Fruit fly (Drosophila melanogaster) whole organism, embryonic: ENCODE measurements around the gene CG31191.

Experiments used
- BEAF-32 ChIP-seq: fragments of 200-800 bp; sonication (Bioruptor generic); optimal IDR thresholded peaks from 3 replicates; lab custom pipeline; 2017; ENCODE audit warnings: missing biosample characterization, missing genetic modification characterization, mild to moderate bottlenecking, moderate library complexity, missing genetic modification reagents
- CG10209 ChIP-seq: fragments of 200-800 bp; sonication (Bioruptor generic); optimal IDR thresholded peaks from 3 replicates; lab custom pipeline; 2017; ENCODE audit warnings: missing biosample characterization, mild to moderate bottlenecking, missing genetic modification characterization, missing genetic modification reagents
- CG11504 ChIP-seq: fragments of 200-800 bp; sonication (Bioruptor generic); optimal IDR thresholded peaks from 3 replicates; lab custom pipeline; 2019; ENCODE audit warnings: missing biosample characterization, mild to moderate bottlenecking, missing genetic modification characterization, moderate library complexity
- CG13894 ChIP-seq: fragments of 200-800 bp; sonication (Bioruptor generic); optimal IDR thresholded peaks from 3 replicates; lab custom pipeline; 2018; ENCODE audit warnings: missing biosample characterization, mild to moderate bottlenecking, missing genetic modification characterization, moderate library complexity
- CG15479 ChIP-seq: fragments of 200-800 bp; sonication (Bioruptor generic); optimal IDR thresholded peaks from 3 replicates; lab custom pipeline; 2019; ENCODE audit warnings: missing biosample characterization, mild to moderate bottlenecking, missing genetic modification characterization, moderate library complexity
- CG2889 ChIP-seq: fragments of 200-800 bp; sonication (Bioruptor generic); IDR thresholded peaks from 3 replicates; pipeline ENCODE4 v1.3.6; 2022; ENCODE audit warnings: missing biosample characterization, missing genetic modification characterization
- CG31224 ChIP-seq: fragments of 200-800 bp; sonication (Bioruptor generic); IDR thresholded peaks from 2 replicates; pipeline ENCODE4 v1.3.6; 2022; ENCODE audit warnings: missing biosample characterization, missing genetic modification characterization
- CG34422 ChIP-seq: fragments of 200-800 bp; sonication (Bioruptor generic); IDR thresholded peaks from 3 replicates; pipeline ENCODE4 v1.3.6; 2022; ENCODE audit warnings: missing biosample characterization, missing genetic modification characterization
- CG3726 ChIP-seq: fragments of 200-800 bp; sonication (Bioruptor generic); IDR thresholded peaks from 3 replicates; pipeline ENCODE4, ENCODE4 v1.3.6; 2022; ENCODE audit warnings: missing biosample characterization, missing genetic modification characterization
- CG4282 ChIP-seq: fragments of 200-800 bp; sonication (Bioruptor generic); optimal IDR thresholded peaks from 2 replicates; lab custom pipeline; 2016; ENCODE audit warnings: missing biosample characterization, missing genetic modification characterization
- CG4328 ChIP-seq: fragments of 200-800 bp; sonication (Bioruptor generic); optimal IDR thresholded peaks from 3 replicates; lab custom pipeline; 2017; ENCODE audit warnings: missing biosample characterization, missing genetic modification reagents, missing genetic modification characterization
- CG4360 ChIP-seq: fragments of 200-800 bp; sonication (Bioruptor generic); IDR thresholded peaks from 2 replicates; pipeline ENCODE4 v1.3.6; 2022; ENCODE audit warnings: missing biosample characterization, missing genetic modification characterization
- CG4404 ChIP-seq: fragments of 200-800 bp; sonication (Bioruptor generic); IDR thresholded peaks from 2 replicates; pipeline ENCODE4 v1.3.6; 2022; ENCODE audit warnings: missing biosample characterization, missing genetic modification characterization
- CG5180 ChIP-seq: fragments of 200-800 bp; sonication (Bioruptor generic); optimal IDR thresholded peaks from 3 replicates; lab custom pipeline; 2017; ENCODE audit warnings: missing biosample characterization, missing genetic modification characterization, mild to moderate bottlenecking, moderate library complexity, missing genetic modification reagents
- CG6175 ChIP-seq: fragments of 200-800 bp; sonication (Bioruptor generic); IDR thresholded peaks from 3 replicates; pipeline ENCODE4 v1.3.6; 2022; ENCODE audit warnings: missing biosample characterization, missing genetic modification characterization
- CG8290 ChIP-seq, 3 experiments: fragments of 200-800 bp; sonication (Bioruptor generic); optimal IDR thresholded peaks; 2 replicates each; lab custom pipeline; 2016 to 2019; ENCODE audit warnings: missing biosample characterization in 3 of 3, missing genetic modification characterization in 3 of 3, mild to moderate bottlenecking in 2 of 3, moderate library complexity in 1 of 3
- CG8765 ChIP-seq: fragments of 200-800 bp; sonication (Bioruptor generic); IDR thresholded peaks from 2 replicates; pipeline ENCODE4 v1.3.6; 2022; ENCODE audit warnings: missing biosample characterization, missing genetic modification characterization
- CG9932 ChIP-seq: fragments of 200-800 bp; sonication (Bioruptor generic); IDR thresholded peaks from 2 replicates; pipeline ENCODE4 v1.3.6; 2022; ENCODE audit warnings: missing biosample characterization, missing genetic modification characterization
- D19B ChIP-seq: fragments of 200-800 bp; sonication (Bioruptor generic); optimal IDR thresholded peaks from 2 replicates; lab custom pipeline; 2017; ENCODE audit warnings: missing biosample characterization, mild to moderate bottlenecking, missing genetic modification characterization
- Dbx ChIP-seq: fragments of 200-800 bp; sonication (Bioruptor generic); IDR thresholded peaks from 3 replicates; pipeline ENCODE4 v1.3.6; 2022; ENCODE audit warnings: missing biosample characterization, missing genetic modification characterization
- Deaf1 ChIP-seq: fragments of 200-800 bp; optimal IDR thresholded peaks from 3 replicates; lab custom pipeline; 2019; ENCODE audit warnings: missing biosample characterization, mild to moderate bottlenecking, missing genetic modification characterization, moderate library complexity
- Drgx ChIP-seq: fragments of 200-800 bp; sonication (Bioruptor generic); IDR thresholded peaks from 2 replicates; pipeline ENCODE4 v1.3.6; 2022; ENCODE audit warnings: missing biosample characterization, missing genetic modification characterization
- GATAe ChIP-seq: fragments of 200-800 bp; sonication (Bioruptor generic); conservative IDR thresholded peaks from 2 replicates; pipeline ENCODE4 v1.3.6; 2022; ENCODE audit warnings: missing biosample characterization, missing genetic modification characterization
- Hey ChIP-seq: fragments of 200-800 bp; sonication (Bioruptor generic); optimal IDR thresholded peaks from 3 replicates; lab custom pipeline; 2018; ENCODE audit warnings: missing biosample characterization, mild to moderate bottlenecking, missing genetic modification characterization
- Med ChIP-seq: fragments of 200-800 bp; sonication (Bioruptor generic); peaks from one replicate; lab custom pipeline; 2016; ENCODE audit warnings: missing biosample characterization, missing genetic modification characterization, mild to moderate bottlenecking, inconsistent platforms, moderate library complexity
- Nf-YB ChIP-seq: fragments of 200-800 bp; sonication (Bioruptor generic); optimal IDR thresholded peaks from 3 replicates; lab custom pipeline; 2019; ENCODE audit warnings: missing biosample characterization, mild to moderate bottlenecking, missing genetic modification characterization, moderate library complexity
- Nf-YC ChIP-seq: fragments of 200-800 bp; optimal IDR thresholded peaks from 3 replicates; lab custom pipeline; 2019; ENCODE audit warnings: missing biosample characterization, mild to moderate bottlenecking, missing genetic modification characterization, moderate library complexity
- Scr ChIP-seq: fragments of 200-800 bp; sonication (Bioruptor generic); IDR thresholded peaks from 2 replicates; pipeline ENCODE4 v1.3.6; 2022; ENCODE audit warnings: missing biosample characterization, missing genetic modification characterization; ENCODE audit not compliant: partially characterized antibody
- TFAM ChIP-seq: fragments of 200-800 bp; sonication (Bioruptor generic); optimal IDR thresholded peaks from 2 replicates; lab custom pipeline; 2017; ENCODE audit warnings: missing biosample characterization, missing genetic modification characterization, inconsistent platforms
- abd-A ChIP-seq: fragments of 200-800 bp; sonication (Bioruptor generic); optimal IDR thresholded peaks from 3 replicates; lab custom pipeline; 2019; ENCODE audit warnings: missing biosample characterization, mild to moderate bottlenecking, missing genetic modification characterization, moderate library complexity
- bab2 ChIP-seq: fragments of 200-800 bp; sonication (Bioruptor generic); optimal IDR thresholded peaks from 2 replicates; lab custom pipeline; 2016; ENCODE audit warnings: missing biosample characterization, missing genetic modification characterization
- br ChIP-seq: fragments of >200 bp; optimal IDR thresholded peaks from 2 replicates; lab custom pipeline; 2017
- ci ChIP-seq: fragments of 200-800 bp; sonication (Bioruptor generic); IDR thresholded peaks from 3 replicates; pipeline ENCODE4 v1.3.6; 2022; ENCODE audit warnings: missing biosample characterization, missing genetic modification characterization
- dan ChIP-seq: fragments of 200-800 bp; sonication (Bioruptor generic); IDR thresholded peaks from 2 replicates; pipeline ENCODE4 v1.3.6; 2022; ENCODE audit warnings: missing biosample characterization, missing genetic modification characterization
- ems ChIP-seq: fragments of 200-800 bp; sonication (Bioruptor generic); optimal IDR thresholded peaks from 3 replicates; lab custom pipeline; 2016; ENCODE audit warnings: missing biosample characterization, missing genetic modification characterization
- ewg ChIP-seq: fragments of 200-800 bp; sonication (Bioruptor generic); optimal IDR thresholded peaks from 3 replicates; lab custom pipeline; 2017; ENCODE audit warnings: mild to moderate bottlenecking, missing biosample characterization, missing genetic modification reagents, missing genetic modification characterization
- gfzf ChIP-seq: fragments of 200-800 bp; sonication (Bioruptor generic); optimal IDR thresholded peaks from 2 replicates; lab custom pipeline; 2016; ENCODE audit warnings: missing biosample characterization, mild to moderate bottlenecking, missing genetic modification characterization, moderate library complexity
- grn ChIP-seq: fragments of 200-800 bp; sonication (Bioruptor generic); optimal IDR thresholded peaks from 3 replicates; lab custom pipeline; 2017; ENCODE audit warnings: missing biosample characterization, missing genetic modification characterization
- hbn ChIP-seq: fragments of 200-800 bp; sonication (Bioruptor generic); IDR thresholded peaks from 2 replicates; pipeline ENCODE4 v1.3.6; 2022; ENCODE audit warnings: missing biosample characterization, missing genetic modification characterization; ENCODE audit not compliant: partially characterized antibody
- inv ChIP-seq: fragments of 200-800 bp; sonication (Bioruptor generic); IDR thresholded peaks from 2 replicates; pipeline ENCODE4 v1.3.6; 2022; ENCODE audit warnings: missing biosample characterization, missing genetic modification characterization; ENCODE audit not compliant: partially characterized antibody
- jigr1 ChIP-seq: fragments of 200-800 bp; sonication (Bioruptor generic); IDR thresholded peaks from 3 replicates; pipeline ENCODE4 v1.3.6; 2022; ENCODE audit warnings: missing biosample characterization, missing genetic modification characterization
- ken ChIP-seq: fragments of 200-800 bp; sonication (Bioruptor generic); IDR thresholded peaks from 3 replicates; pipeline ENCODE4 v1.3.6; 2022; ENCODE audit warnings: missing biosample characterization, missing genetic modification characterization
- nerfin-1 ChIP-seq: fragments of 200-800 bp; sonication (Bioruptor generic); optimal IDR thresholded peaks from 3 replicates; lab custom pipeline; 2019; ENCODE audit warnings: missing biosample characterization, mild to moderate bottlenecking, missing genetic modification characterization, moderate library complexity
- prd ChIP-seq, 3 experiments: fragments of >200 bp in 2 of 3; fragments of 200-800 bp in 1 of 3; sonication (Bioruptor generic) in 1 of 3; optimal IDR thresholded peaks in 2 of 3; IDR thresholded peaks in 1 of 3; 2 replicates in 2 of 3; 3 replicates in 1 of 3; pipeline versions ENCODE4 v1.3.6 to Lab custom; 2017 to 2022; ENCODE audit warnings: missing biosample characterization in 1 of 3, missing genetic modification characterization in 1 of 3
- pros ChIP-seq: fragments of 200-800 bp; sonication (Bioruptor generic); optimal IDR thresholded peaks from 3 replicates; lab custom pipeline; 2019; ENCODE audit warnings: missing biosample characterization, mild to moderate bottlenecking, missing genetic modification characterization, moderate library complexity
- rib ChIP-seq: fragments of 200-800 bp; sonication (Bioruptor generic); IDR thresholded peaks from 2 replicates; pipeline ENCODE4 v1.3.6; 2022; ENCODE audit warnings: missing biosample characterization, missing genetic modification characterization
- row ChIP-seq: fragments of 200-800 bp; sonication (Bioruptor generic); IDR thresholded peaks from 3 replicates; pipeline ENCODE4 v1.3.6; 2022; ENCODE audit warnings: missing biosample characterization, missing genetic modification characterization
- slp2 ChIP-seq: fragments of 200-800 bp; sonication (Bioruptor generic); optimal IDR thresholded peaks from 2 replicates; lab custom pipeline; 2016; ENCODE audit warnings: missing biosample characterization, missing genetic modification characterization
- sug ChIP-seq: fragments of 200-800 bp; optimal IDR thresholded peaks from 2 replicates; lab custom pipeline; 2019; ENCODE audit warnings: missing biosample characterization, mild to moderate bottlenecking, missing genetic modification characterization, moderate library complexity
- trh ChIP-seq: fragments of 200-800 bp; sonication (Bioruptor generic); optimal IDR thresholded peaks from 2 replicates; lab custom pipeline; 2016; ENCODE audit warnings: missing biosample characterization, missing genetic modification characterization

The CG31191 gene

dm6 chr3R:20977846-20978295, 32.5 kb upstream of the CG31191 start, which contains the start of gene Calx (continued):
- TF ChIP-seq rib, result no peak
- TF ChIP-seq Deaf1, result peak; percentile 99
- no peak for TF ChIP-seq Hey (tag; lab: Kevin White, UChicago)
- no peak for TF ChIP-seq BEAF-32 (GFP tag; lab: Kevin White, UChicago)
- no peak for TF ChIP-seq CG8765 (GFP tag; lab: Robert Waterston, UW)
- TF ChIP-seq Med (GFP tag; lab: Kevin White, UChicago), result peak; percentile 70
- TF ChIP-seq nerfin-1 (tag; lab: Kevin White, UChicago), result peak; percentile 24
- TF ChIP-seq prd (optimal IDR thresholded peaks at IDR 0.05; lab: Kevin White, UChicago), result no peak
- TF ChIP-seq prd (GFP tag; IDR thresholded peaks at IDR 0.05; lab: Robert Waterston, UW), result no peak
- TF ChIP-seq pros (GFP tag; lab: Kevin White, UChicago), result peak; percentile 60
- TF ChIP-seq Scr (GFP tag; lab: Robert Waterston, UW), result no peak
- peak; percentile 34; the same call in 1 of the 3 replicates for TF ChIP-seq row (GFP tag; lab: Robert Waterston, UW)
- TF ChIP-seq Drgx, result no peak
- peak; percentile 78 for TF ChIP-seq abd-A
- TF ChIP-seq inv (GFP tag; lab: Robert Waterston, UW), result no peak
- TF ChIP-seq jigr1 (GFP tag; lab: Robert Waterston, UW), result no peak
- TF ChIP-seq CG4360, result peak; percentile 71; the same call in 1 of the 2 replicates
- TF ChIP-seq D19B (GFP tag; lab: Kevin White, UChicago), result no peak
- peak; percentile 74 for TF ChIP-seq grn (GFP tag; lab: Kevin White, UChicago)
- no peak for TF ChIP-seq bab2 (GFP tag; lab: Kevin White, UChicago)
- no peak for TF ChIP-seq CG4328 (GFP tag; lab: Kevin White, UChicago)
- TF ChIP-seq gfzf (GFP tag; lab: Kevin White, UChicago), result no peak
- TF ChIP-seq CG2889 (GFP tag; lab: Robert Waterston, UW), result no peak
- TF ChIP-seq slp2 (GFP tag; lab: Kevin White, UChicago), result no peak
- TF ChIP-seq GATAe (GFP tag; lab: Robert Waterston, UW), result peak; percentile 16; the same call in 1 of the 2 replicates
- peak; percentile 29 for TF ChIP-seq Nf-YB
- TF ChIP-seq hbn (GFP tag; lab: Robert Waterston, UW), result no peak
- peak; percentile 56 for TF ChIP-seq CG13894
- TF ChIP-seq trh (GFP tag; lab: Kevin White, UChicago), result no peak
- 0 out of 3 replicates have a peak, but pooled peaks have one; percentile 31 for TF ChIP-seq CG34422 (GFP tag; lab: Robert Waterston, UW)
- no peak for TF ChIP-seq CG9932 (GFP tag; lab: Robert Waterston, UW)
- peak; percentile 66 for TF ChIP-seq CG15479 (GFP tag; lab: Kevin White, UChicago)
- peak; percentile 13 for TF ChIP-seq ewg (GFP tag; lab: Kevin White, UChicago)
- TF ChIP-seq CG3726 (GFP tag; lab: Robert Waterston, UW), result no peak
- peak; percentile 29 for TF ChIP-seq CG11504 (tag; lab: Kevin White, UChicago)
- TF ChIP-seq ken (GFP tag; lab: Robert Waterston, UW), result peak; percentile 67; the same call in 2 of the 3 replicates
- no peak for TF ChIP-seq dan (GFP tag; lab: Robert Waterston, UW)
- peak; percentile 52 for TF ChIP-seq Nf-YC (tag; lab: Kevin White, UChicago)
- no peak for TF ChIP-seq ems (GFP tag; lab: Kevin White, UChicago)
- no peak for TF ChIP-seq br (lab: Kevin White, UChicago)
- TF ChIP-seq CG4282 (GFP tag; lab: Kevin White, UChicago), result no peak
- no peak for TF ChIP-seq CG8290 (GFP tag; optimal IDR thresholded peaks at IDR 0.05; lab: Kevin White, UChicago)
- TF ChIP-seq CG8290 (tag; optimal IDR thresholded peaks at IDR 0.05; lab: Kevin White, UChicago), result peak in 1 of 2 experiments; percentile 39
- no peak for TF ChIP-seq CG10209 (GFP tag; lab: Kevin White, UChicago)
- peak; percentile 32 for TF ChIP-seq sug (tag; lab: Kevin White, UChicago)
- TF ChIP-seq CG4404 (GFP tag; lab: Robert Waterston, UW), result no peak
- TF ChIP-seq ci (GFP tag; lab: Robert Waterston, UW), result peak; percentile 14; the same call in 1 of the 3 replicates
- no peak for TF ChIP-seq CG31224
- no peak for TF ChIP-seq TFAM
- TF ChIP-seq Dbx (GFP tag; lab: Robert Waterston, UW), result 0 out of 3 replicates have a peak, but pooled peaks have one; percentile 16
- no peak for TF ChIP-seq CG5180 (GFP tag; lab: Kevin White, UChicago)
- TF ChIP-seq CG6175 (GFP tag; lab: Robert Waterston, UW), result no peak
